Worm (Caenorhabditis elegans) whole organism, L3 larva: ENCODE measurements around the gene nhr-101.

ENCODE experiments used
- R02D3.7 ChIP-seq: fragments of 150-350 bp; optimal IDR thresholded peaks from 2 replicates; lab custom pipeline; 2014; ENCODE audit warnings: missing biosample characterization, missing genetic modification characterization
- ZK546.5 ChIP-seq: sonication (generic microtip); optimal IDR thresholded peaks from 2 replicates; lab custom pipeline; 2017; ENCODE audit warnings: missing biosample characterization, missing genetic modification characterization
- aly-2 ChIP-seq: fragments of 150-350 bp; optimal IDR thresholded peaks from 2 replicates; lab custom pipeline; 2014; ENCODE audit warnings: missing biosample characterization, missing genetic modification characterization
- ama-1 ChIP-seq: fragments of 150-350 bp; optimal IDR thresholded peaks from 2 replicates; lab custom pipeline; 2018
- ceh-16 ChIP-seq: sonication (generic microtip); optimal IDR thresholded peaks from 2 replicates; lab custom pipeline; 2017; ENCODE audit warnings: missing biosample characterization, missing genetic modification characterization
- ceh-28 ChIP-seq: fragments of 150-350 bp; optimal IDR thresholded peaks from 2 replicates; lab custom pipeline; 2014; ENCODE audit warnings: missing biosample characterization, missing genetic modification reagents, missing genetic modification characterization
- ceh-82 ChIP-seq: fragments of 150-350 bp; optimal IDR thresholded peaks from 2 replicates; lab custom pipeline; 2014; ENCODE audit warnings: missing biosample characterization, missing genetic modification characterization
- ceh-9 ChIP-seq: sonication (generic microtip); optimal IDR thresholded peaks from 2 replicates; lab custom pipeline; 2018; ENCODE audit warnings: missing biosample characterization, missing genetic modification characterization
- daf-12 ChIP-seq: fragments of 150-350 bp; optimal IDR thresholded peaks from 2 replicates; lab custom pipeline; 2014; ENCODE audit warnings: missing biosample characterization, missing genetic modification reagents, missing genetic modification characterization
- egl-27 ChIP-seq: sonication (generic microtip); optimal IDR thresholded peaks from 4 replicates; lab custom pipeline; 2017; ENCODE audit warnings: missing biosample characterization, missing genetic modification reagents, missing genetic modification characterization
- egl-5 ChIP-seq: fragments of 150-350 bp; optimal IDR thresholded peaks from 2 replicates; lab custom pipeline; 2017; ENCODE audit warnings: missing biosample characterization, missing genetic modification reagents, missing genetic modification characterization, inconsistent platforms
- elt-1 ChIP-seq: fragments of 150-350 bp; optimal IDR thresholded peaks from 2 replicates; lab custom pipeline; 2014; ENCODE audit warnings: missing biosample characterization, missing genetic modification characterization
- elt-2 ChIP-seq: sonication (generic microtip); optimal IDR thresholded peaks from 2 replicates; lab custom pipeline; 2016; ENCODE audit warnings: missing genetic modification reagents, mild to moderate bottlenecking, missing genetic modification characterization, missing compliant biosample characterization
- elt-3 ChIP-seq, 3 experiments: fragments of 150-350 bp in 1 of 3; sonication (generic microtip) in 2 of 3; optimal IDR thresholded peaks; 2 replicates in 2 of 3; 4 replicates in 1 of 3; lab custom pipeline; 2014 to 2017; ENCODE audit warnings: missing biosample characterization in 3 of 3, missing genetic modification characterization in 3 of 3
- eor-1 ChIP-seq, 2 experiments: fragments of 150-350 bp; optimal IDR thresholded peaks; 2 replicates each; lab custom pipeline; 2014 to 2018; ENCODE audit warnings: missing biosample characterization in 2 of 2, missing genetic modification characterization in 2 of 2
- fkh-10 ChIP-seq: sonication (generic microtip); optimal IDR thresholded peaks from 2 replicates; lab custom pipeline; 2017; ENCODE audit warnings: missing biosample characterization, missing genetic modification reagents, missing genetic modification characterization
- fkh-2 ChIP-seq: fragments of 150-350 bp; optimal IDR thresholded peaks from 2 replicates; lab custom pipeline; 2014; ENCODE audit warnings: missing biosample characterization, missing genetic modification reagents, missing genetic modification characterization
- fos-1 ChIP-seq: fragments of 150-350 bp; optimal IDR thresholded peaks from 2 replicates; lab custom pipeline; 2014; ENCODE audit warnings: missing biosample characterization, missing genetic modification characterization
- hmg-11 ChIP-seq: sonication (generic microtip); optimal IDR thresholded peaks from 2 replicates; lab custom pipeline; 2016; ENCODE audit warnings: missing genetic modification characterization, missing compliant biosample characterization
- jun-1 ChIP-seq: fragments of 150-350 bp; optimal IDR thresholded peaks from 2 replicates; lab custom pipeline; 2014; ENCODE audit warnings: missing biosample characterization, missing genetic modification reagents, missing genetic modification characterization
- lin-15B ChIP-seq: fragments of 150-350 bp; optimal IDR thresholded peaks from 2 replicates; lab custom pipeline; 2014; ENCODE audit warnings: missing biosample characterization, missing genetic modification characterization
- lin-39 ChIP-seq: fragments of 150-350 bp; optimal IDR thresholded peaks from 2 replicates; lab custom pipeline; 2018; ENCODE audit warnings: missing biosample characterization, missing genetic modification reagents, missing genetic modification characterization
- lsy-12 ChIP-seq: sonication (generic microtip); optimal IDR thresholded peaks from 2 replicates; lab custom pipeline; 2016; ENCODE audit warnings: mild to moderate bottlenecking, missing genetic modification characterization, missing compliant biosample characterization
- mdl-1 ChIP-seq: fragments of 150-350 bp; optimal IDR thresholded peaks from 2 replicates; lab custom pipeline; 2014; ENCODE audit warnings: missing biosample characterization, missing genetic modification characterization
- mml-1 ChIP-seq: fragments of 150-350 bp; sonication (generic microtip); optimal IDR thresholded peaks from 3 replicates; lab custom pipeline; 2014; ENCODE audit warnings: missing biosample characterization, missing genetic modification characterization
- nfya-1 ChIP-seq: sonication (generic microtip); optimal IDR thresholded peaks from 2 replicates; lab custom pipeline; 2017; ENCODE audit warnings: missing genetic modification characterization, mild to moderate bottlenecking, missing compliant biosample characterization, antibody characterized with exemption, moderate library complexity; ENCODE audit not compliant: insufficient read depth
- nhr-11 ChIP-seq: fragments of 150-350 bp; optimal IDR thresholded peaks from 2 replicates; lab custom pipeline; 2014; ENCODE audit warnings: missing biosample characterization, missing genetic modification characterization
- nhr-12 ChIP-seq: fragments of 150-350 bp; optimal IDR thresholded peaks from 2 replicates; lab custom pipeline; 2014; ENCODE audit warnings: missing biosample characterization, missing genetic modification characterization
- nhr-23 ChIP-seq: fragments of 150-350 bp; optimal IDR thresholded peaks from 2 replicates; lab custom pipeline; 2014; ENCODE audit warnings: missing biosample characterization, missing genetic modification reagents, missing genetic modification characterization
- nhr-237 ChIP-seq: fragments of 150-350 bp; optimal IDR thresholded peaks from 2 replicates; lab custom pipeline; 2014; ENCODE audit warnings: missing biosample characterization, missing genetic modification characterization
- nhr-25 ChIP-seq: sonication (generic microtip); optimal IDR thresholded peaks from 2 replicates; lab custom pipeline; 2017; ENCODE audit warnings: missing biosample characterization, missing genetic modification characterization
- nhr-28 ChIP-seq: fragments of 150-350 bp; optimal IDR thresholded peaks from 2 replicates; lab custom pipeline; 2014; ENCODE audit warnings: missing biosample characterization, missing genetic modification characterization
- nhr-43 ChIP-seq: sonication (generic microtip); optimal IDR thresholded peaks from 2 replicates; lab custom pipeline; 2016; ENCODE audit warnings: mild to moderate bottlenecking, missing genetic modification characterization, missing compliant biosample characterization; ENCODE audit not compliant: poor library complexity, severe bottlenecking
- nhr-67 ChIP-seq: fragments of 150-350 bp; optimal IDR thresholded peaks from 2 replicates; lab custom pipeline; 2014; ENCODE audit warnings: missing biosample characterization, missing genetic modification characterization
- nhr-76 ChIP-seq: fragments of 150-350 bp; sonication (generic microtip); optimal IDR thresholded peaks from 5 replicates; lab custom pipeline; 2014; ENCODE audit warnings: missing biosample characterization, missing genetic modification characterization
- nhr-77 ChIP-seq: fragments of 150-350 bp; optimal IDR thresholded peaks from 2 replicates; lab custom pipeline; 2014; ENCODE audit warnings: missing biosample characterization, missing genetic modification characterization
- pha-4 ChIP-seq: fragments of 150-350 bp; optimal IDR thresholded peaks from 2 replicates; lab custom pipeline; 2014; ENCODE audit warnings: missing biosample characterization, missing genetic modification reagents, missing genetic modification characterization
- pqm-1 ChIP-seq: fragments of 150-350 bp; optimal IDR thresholded peaks from 2 replicates; lab custom pipeline; 2017; ENCODE audit warnings: missing biosample characterization, missing genetic modification characterization, inconsistent platforms
- sea-2 ChIP-seq: fragments of 150-350 bp; sonication (generic microtip); optimal IDR thresholded peaks from 4 replicates; lab custom pipeline; 2014; ENCODE audit warnings: missing biosample characterization, missing genetic modification reagents, missing genetic modification characterization
- skn-1 ChIP-seq: fragments of 150-350 bp; optimal IDR thresholded peaks from 2 replicates; lab custom pipeline; 2014; ENCODE audit warnings: missing biosample characterization, missing genetic modification characterization
- snpc-4 ChIP-seq: fragments of 150-350 bp; optimal IDR thresholded peaks from 2 replicates; lab custom pipeline; 2014; ENCODE audit warnings: missing biosample characterization, missing genetic modification characterization
- tbx-2 ChIP-seq: sonication (generic microtip); optimal IDR thresholded peaks from 2 replicates; lab custom pipeline; 2016; ENCODE audit warnings: mild to moderate bottlenecking, missing genetic modification characterization, missing compliant biosample characterization
- unc-39 ChIP-seq: sonication (generic microtip); optimal IDR thresholded peaks from 4 replicates; lab custom pipeline; 2017; ENCODE audit warnings: missing biosample characterization, missing genetic modification characterization
- unc-62 ChIP-seq: fragments of 150-350 bp; sonication (generic microtip); optimal IDR thresholded peaks from 4 replicates; lab custom pipeline; 2014; ENCODE audit warnings: missing biosample characterization, missing genetic modification reagents, missing genetic modification characterization
- zag-1 ChIP-seq: fragments of 150-350 bp; optimal IDR thresholded peaks from 2 replicates; lab custom pipeline; 2014; ENCODE audit warnings: missing biosample characterization, missing genetic modification characterization
- ztf-11 ChIP-seq: fragments of 150-350 bp; optimal IDR thresholded peaks from 2 replicates; lab custom pipeline; 2014; ENCODE audit warnings: missing biosample characterization, missing genetic modification characterization
- ztf-4 ChIP-seq: fragments of 150-350 bp; optimal IDR thresholded peaks from 2 replicates; lab custom pipeline; 2014; ENCODE audit warnings: missing biosample characterization, missing genetic modification characterization

Gene nhr-101

DNA sequence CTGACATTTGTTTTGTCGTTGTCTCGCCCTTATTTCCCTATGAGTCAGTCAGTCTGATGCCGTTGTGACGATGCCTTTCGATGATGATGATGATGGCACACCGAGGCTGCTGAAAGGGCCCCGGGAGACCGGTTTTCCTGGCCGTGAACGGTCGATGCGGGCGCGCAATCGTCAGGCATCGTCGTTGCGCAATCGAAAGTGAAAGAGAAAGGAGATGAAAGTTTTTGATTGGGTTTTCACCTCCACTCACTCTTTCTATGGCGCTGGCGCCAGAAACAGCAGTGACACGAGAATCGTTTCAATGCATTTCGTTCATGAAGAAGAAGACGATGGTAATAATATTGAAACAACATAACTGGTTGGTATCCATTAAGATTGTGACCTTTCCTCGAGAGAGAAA, 37.3 kb upstream of the nhr-101 start:
- TF ChIP-seq ceh-82 (tag; lab: Kevin White, UChicago), result no peak
- TF ChIP-seq nhr-43 (tag; lab: Kevin White, UChicago), result peak; percentile 60
- TF ChIP-seq nhr-25 (tag; lab: Kevin White, UChicago), result peak; percentile 95
- TF ChIP-seq ztf-4 (tag; lab: Kevin White, UChicago), result no peak
- no peak for TF ChIP-seq pqm-1 (tag; lab: Kevin White, UChicago)
- no peak for TF ChIP-seq skn-1 (tag; lab: Kevin White, UChicago)
- no peak for TF ChIP-seq unc-39 (tag; lab: Kevin White, UChicago)
- no peak for TF ChIP-seq ceh-9
- no peak for TF ChIP-seq hmg-11 (tag; lab: Kevin White, UChicago)
- no peak for TF ChIP-seq nhr-28 (tag; lab: Kevin White, UChicago)
- TF ChIP-seq elt-2 (tag; lab: Kevin White, UChicago), result no peak
- TF ChIP-seq nfya-1 (tag; lab: Kevin White, UChicago), result no peak
- TF ChIP-seq lin-15B (tag; lab: Kevin White, UChicago), result no peak
- TF ChIP-seq R02D3.7, result no peak
- TF ChIP-seq mml-1 (tag; lab: Kevin White, UChicago), result no peak
- no peak for TF ChIP-seq nhr-77 (tag; lab: Kevin White, UChicago)
- TF ChIP-seq egl-27 (tag; lab: Kevin White, UChicago), result peak; percentile 5
- TF ChIP-seq ztf-11, result no peak
- TF ChIP-seq aly-2 (tag; lab: Kevin White, UChicago), result no peak
- TF ChIP-seq snpc-4 (tag; lab: Kevin White, UChicago), result no peak
- TF ChIP-seq pha-4 (tag; lab: Kevin White, UChicago), result no peak
- TF ChIP-seq nhr-12, result no peak
- TF ChIP-seq mdl-1 (tag; lab: Kevin White, UChicago), result no peak
- TF ChIP-seq nhr-76 (tag; lab: Kevin White, UChicago), result no peak
- TF ChIP-seq ceh-28 (tag; lab: Kevin White, UChicago), result no peak
- no peak for TF ChIP-seq lin-39 (tag; lab: Kevin White, UChicago)
- no peak for TF ChIP-seq fkh-2 (tag; lab: Kevin White, UChicago)
- TF ChIP-seq ZK546.5 (tag; lab: Kevin White, UChicago), result no peak
- no peak for TF ChIP-seq egl-5 (tag; lab: Kevin White, UChicago)
- TF ChIP-seq ceh-16, result no peak
- TF ChIP-seq fkh-10 (GFP tag; lab: Kevin White, UChicago), result no peak
- no peak for TF ChIP-seq unc-62 (GFP tag; lab: Kevin White, UChicago)
- no peak for TF ChIP-seq nhr-11 (tag; lab: Kevin White, UChicago)
- TF ChIP-seq elt-1, result peak; percentile 53
- TF ChIP-seq daf-12 (tag; lab: Kevin White, UChicago), result no peak
- no peak for TF ChIP-seq lsy-12 (tag; lab: Kevin White, UChicago)
- no peak for TF ChIP-seq sea-2 (GFP tag; lab: Kevin White, UChicago)
- peak; percentile 81 for TF ChIP-seq nhr-23 (tag; lab: Kevin White, UChicago)
- TF ChIP-seq nhr-67 (tag; lab: Kevin White, UChicago), result no peak
- TF ChIP-seq eor-1 (tag; optimal IDR thresholded peaks at IDR 0.05; lab: Kevin White, UChicago), result no peak
- TF ChIP-seq fos-1, result no peak
- no peak for TF ChIP-seq zag-1 (tag; lab: Kevin White, UChicago)
- no peak for TF ChIP-seq ama-1
- TF ChIP-seq jun-1 (tag; lab: Kevin White, UChicago), result no peak
- peak; percentile 7 for TF ChIP-seq tbx-2 (tag; lab: Kevin White, UChicago)
- no peak for TF ChIP-seq nhr-237 (tag; lab: Kevin White, UChicago)
- TF ChIP-seq elt-3 (tag; optimal IDR thresholded peaks at IDR 0.05; lab: Kevin White, UChicago), result no peak
